Worm (Caenorhabditis elegans) whole organism, L4/young adult: ENCODE measurements around the gene glr-1.

Experiments used
- W03F9.2 ChIP-seq: fragments of 150-350 bp; optimal IDR thresholded peaks from 2 replicates; lab custom pipeline; 2014; ENCODE audit warnings: missing biosample characterization, missing genetic modification characterization
- dao-5 ChIP-seq: sonication (generic microtip); optimal IDR thresholded peaks from 2 replicates; lab custom pipeline; 2016; ENCODE audit warnings: missing genotype, missing genetic modification characterization, moderate library complexity, missing compliant biosample characterization
- him-1 ChIP-seq: sonication (generic microtip); optimal IDR thresholded peaks from 2 replicates; lab custom pipeline; 2016; ENCODE audit warnings: missing genotype, missing genetic modification reagents, missing genetic modification characterization, missing compliant biosample characterization

DNA sequence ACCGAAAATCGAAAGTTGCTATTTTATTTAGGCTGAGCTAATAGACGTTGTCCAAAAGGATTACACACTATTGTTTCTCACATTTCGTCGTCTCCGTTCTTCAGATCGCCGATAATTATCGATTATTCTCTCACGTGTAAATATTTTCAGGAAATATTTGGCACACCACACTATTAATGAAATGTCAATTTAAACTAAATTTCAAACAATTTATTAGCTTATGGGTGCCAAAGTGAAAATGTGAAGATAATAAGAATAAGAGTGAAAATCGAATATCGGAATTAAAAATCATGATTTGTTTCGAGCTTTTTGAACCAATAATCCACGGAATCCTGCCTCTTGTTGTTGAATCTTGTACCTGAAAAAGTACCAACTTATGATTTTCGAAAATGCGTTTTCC, 28.1 kb upstream of the glr-1 start, which contains the start of gene C06E1.11:
- no peak for TF ChIP-seq him-1 (tag; lab: Kevin White, UChicago)
- no peak for TF ChIP-seq W03F9.2 (tag; lab: Kevin White, UChicago)
- no peak for TF ChIP-seq dao-5
